Fruit fly (Drosophila melanogaster) whole organism, wandering third instar larva: ENCODE data around the gene CG42489.
A peak's percentile ranks its signal among the peaks of the same experiment; 100 is the strongest.

ENCODE experiments used
- Abd-B ChIP-seq: fragments of >200 bp; optimal IDR thresholded peaks from 2 replicates; lab custom pipeline; 2017; ENCODE audit warnings: missing biosample characterization, missing genetic modification characterization
- CG32264 ChIP-seq: fragments of 200-800 bp; sonication (Bioruptor generic); optimal IDR thresholded peaks from 2 replicates; lab custom pipeline; 2016; ENCODE audit warnings: missing biosample characterization, missing genetic modification characterization
- CG9705 ChIP-seq: fragments of 200-800 bp; sonication (Bioruptor generic); optimal IDR thresholded peaks from 2 replicates; lab custom pipeline; 2018; ENCODE audit warnings: missing biosample characterization, mild to moderate bottlenecking, missing genetic modification characterization
- CrebA ChIP-seq: fragments of 200-800 bp; sonication (Bioruptor generic); optimal IDR thresholded peaks from 2 replicates; lab custom pipeline; 2016; ENCODE audit warnings: missing biosample characterization, mild to moderate bottlenecking, missing genetic modification characterization, borderline replicate concordance
- Dfd ChIP-seq: fragments of >200 bp; optimal IDR thresholded peaks from 2 replicates; lab custom pipeline; 2017; ENCODE audit warnings: missing biosample characterization, missing genetic modification characterization
- Dif ChIP-seq: fragments of 200-275, 200-300 bp; sonication (Bioruptor generic); optimal IDR thresholded peaks from 2 replicates; lab custom pipeline; 2018; ENCODE audit warnings: missing biosample characterization, missing genetic modification characterization; ENCODE audit not compliant: partially characterized antibody
- GATAd ChIP-seq: sonication (Bioruptor generic); optimal IDR thresholded peaks from 2 replicates; lab custom pipeline; 2016; ENCODE audit warnings: missing biosample characterization, missing genetic modification characterization
- HLH106 ChIP-seq: fragments of 200-800 bp; optimal IDR thresholded peaks from 3 replicates; lab custom pipeline; 2019; ENCODE audit warnings: missing biosample characterization, mild to moderate bottlenecking, missing genetic modification characterization, moderate library complexity
- Hnf4 ChIP-seq: fragments of 200-800 bp; sonication (Bioruptor generic); optimal IDR thresholded peaks from 2 replicates; lab custom pipeline; 2016; ENCODE audit warnings: missing biosample characterization, mild to moderate bottlenecking, missing genetic modification characterization
- Hr78 ChIP-seq: fragments of >200 bp; optimal IDR thresholded peaks from 2 replicates; lab custom pipeline; 2017; ENCODE audit warnings: missing biosample characterization, missing genetic modification characterization
- Hr83 ChIP-seq: fragments of 200-300 bp; sonication (Bioruptor generic); optimal IDR thresholded peaks from 2 replicates; lab custom pipeline; 2016; ENCODE audit warnings: missing biosample characterization, mild to moderate bottlenecking, missing genetic modification characterization, moderate library complexity; ENCODE audit not compliant: poor library complexity, severe bottlenecking
- Jra ChIP-seq: sonication (Bioruptor generic); optimal IDR thresholded peaks from 2 replicates; lab custom pipeline; 2016; ENCODE audit warnings: missing biosample characterization, missing genetic modification characterization
- Mio ChIP-seq: sonication (Bioruptor generic); optimal IDR thresholded peaks from 2 replicates; lab custom pipeline; 2016; ENCODE audit warnings: missing biosample characterization, missing genetic modification characterization
- Myc ChIP-seq: fragments of >200 bp; optimal IDR thresholded peaks from 2 replicates; lab custom pipeline; 2017
- N ChIP-seq: fragments of >200 bp; optimal IDR thresholded peaks from 2 replicates; lab custom pipeline; 2018; ENCODE audit warnings: missing biosample characterization, missing external identifiers, missing genetic modification characterization
- OdsH ChIP-seq: fragments of 200-800 bp; sonication (Bioruptor generic); optimal IDR thresholded peaks from 2 replicates; lab custom pipeline; 2016; ENCODE audit warnings: missing biosample characterization, mild to moderate bottlenecking, missing genetic modification characterization
- Rel ChIP-seq, 2 experiments: fragments of 200-800 bp; sonication (Bioruptor generic) in 1 of 2; optimal IDR thresholded peaks; 2 replicates in 1 of 2; 3 replicates in 1 of 2; lab custom pipeline; 2016 to 2019; ENCODE audit warnings: mild to moderate bottlenecking in 2 of 2, missing biosample characterization in 2 of 2, missing genetic modification characterization in 2 of 2, moderate library complexity in 1 of 2
- Sp1 ChIP-seq: fragments of 200-800 bp; sonication (Bioruptor generic); optimal IDR thresholded peaks from 3 replicates; lab custom pipeline; 2019; ENCODE audit warnings: missing biosample characterization, mild to moderate bottlenecking, missing genetic modification characterization, moderate library complexity
- Vsx2 ChIP-seq: fragments of 200-300, 225-300 bp; sonication (Bioruptor generic); optimal IDR thresholded peaks from 2 replicates; lab custom pipeline; 2018; ENCODE audit warnings: missing biosample characterization, missing genetic modification characterization; ENCODE audit not compliant: partially characterized antibody
- br ChIP-seq: fragments of 200-800 bp; sonication (Bioruptor generic); optimal IDR thresholded peaks from 2 replicates; lab custom pipeline; 2016; ENCODE audit warnings: missing biosample characterization, missing genetic modification characterization
- brk ChIP-seq: fragments of 200-800 bp; sonication (Bioruptor generic); optimal IDR thresholded peaks from 2 replicates; lab custom pipeline; 2016; ENCODE audit warnings: missing biosample characterization, mild to moderate bottlenecking, missing genetic modification characterization
- dl ChIP-seq, 2 experiments: fragments of 175-275, 200-275 bp in 1 of 2; fragments of 200-275 bp in 1 of 2; sonication (Bioruptor generic); optimal IDR thresholded peaks; lab custom pipeline; 2018; ENCODE audit warnings: mild to moderate bottlenecking in 2 of 2, missing biosample characterization in 2 of 2, missing genetic modification characterization in 2 of 2, moderate library complexity in 2 of 2; ENCODE audit not compliant: partially characterized antibody in 2 of 2, insufficient read depth in 1 of 2
- dmrt93B ChIP-seq: fragments of 200-800 bp; sonication (Bioruptor generic); optimal IDR thresholded peaks from 2 replicates; lab custom pipeline; 2018; ENCODE audit warnings: missing biosample characterization, mild to moderate bottlenecking, missing genetic modification characterization
- dsf ChIP-seq: sonication (Bioruptor generic); optimal IDR thresholded peaks from 2 replicates; lab custom pipeline; 2016; ENCODE audit warnings: missing biosample characterization, missing genetic modification characterization, borderline replicate concordance
- ey ChIP-seq: fragments of 200-800 bp; sonication (Bioruptor generic); optimal IDR thresholded peaks from 2 replicates; lab custom pipeline; 2016; ENCODE audit warnings: missing biosample characterization, missing genetic modification characterization
- foxo ChIP-seq, 2 experiments: fragments of 200-800 bp; sonication (Bioruptor generic); optimal IDR thresholded peaks; 2 replicates in 1 of 2; 3 replicates in 1 of 2; lab custom pipeline; 2016 to 2017; ENCODE audit warnings: missing biosample characterization in 2 of 2, missing genetic modification characterization in 2 of 2
- fru ChIP-seq: fragments of 200-800 bp; sonication (Bioruptor generic); optimal IDR thresholded peaks from 3 replicates; lab custom pipeline; 2016; ENCODE audit warnings: missing biosample characterization, mild to moderate bottlenecking, missing genetic modification characterization
- h ChIP-seq: fragments of 200-800 bp; sonication (Bioruptor generic); optimal IDR thresholded peaks from 3 replicates; lab custom pipeline; 2016; ENCODE audit warnings: missing biosample characterization, mild to moderate bottlenecking, missing genetic modification characterization
- jim ChIP-seq: fragments of 175-275, 200-325 bp; sonication (Bioruptor generic); optimal IDR thresholded peaks from 2 replicates; lab custom pipeline; 2016; ENCODE audit warnings: missing biosample characterization, mild to moderate bottlenecking, missing genetic modification characterization
- lola ChIP-seq: fragments of >200 bp; optimal IDR thresholded peaks from 2 replicates; lab custom pipeline; 2017; ENCODE audit warnings: missing biosample characterization, missing genetic modification characterization
- pan ChIP-seq: fragments of >200 bp; optimal IDR thresholded peaks from 2 replicates; lab custom pipeline; 2017
- psq ChIP-seq: fragments of 200-800 bp; sonication (Bioruptor generic); optimal IDR thresholded peaks from 3 replicates; lab custom pipeline; 2017; ENCODE audit warnings: missing biosample characterization, mild to moderate bottlenecking, missing genetic modification characterization, moderate library complexity
- rgr ChIP-seq: fragments of 200-800 bp; sonication (Bioruptor generic); optimal IDR thresholded peaks from 3 replicates; lab custom pipeline; 2016; ENCODE audit warnings: missing biosample characterization, mild to moderate bottlenecking, missing genetic modification characterization
- sage ChIP-seq: fragments of 200-800 bp; sonication (Bioruptor generic); optimal IDR thresholded peaks from 2 replicates; lab custom pipeline; 2016; ENCODE audit warnings: missing biosample characterization, mild to moderate bottlenecking, missing genetic modification characterization
- sv ChIP-seq: fragments of 200-800 bp; sonication (Bioruptor generic); optimal IDR thresholded peaks from 3 replicates; lab custom pipeline; 2016; ENCODE audit warnings: missing biosample characterization, missing genetic modification characterization
- tai ChIP-seq: sonication (Bioruptor generic); optimal IDR thresholded peaks from 2 replicates; lab custom pipeline; 2016; ENCODE audit warnings: missing biosample characterization, missing genetic modification characterization
- usp ChIP-seq: fragments of >200 bp; optimal IDR thresholded peaks from 2 replicates; lab custom pipeline; 2017; ENCODE audit warnings: missing biosample characterization, missing genetic modification characterization
- woc ChIP-seq: sonication (Bioruptor generic); optimal IDR thresholded peaks from 2 replicates; lab custom pipeline; 2016; ENCODE audit warnings: missing biosample characterization, mild to moderate bottlenecking, missing genetic modification characterization

Gene CG42489

dm6 chr3R:8669900-8670528, 15.4 kb upstream of the CG42489 start:
- TF ChIP-seq ey (GFP tag; lab: Kevin White, UChicago) (peak; percentile 54), foxo (GFP tag; optimal IDR thresholded peaks at IDR 0.05; lab: Kevin White, UChicago) (peak; percentile 8 to 48), Rel (GFP tag; optimal IDR thresholded peaks at IDR 0.05; lab: Kevin White, UChicago) (peak; percentile 24), Rel (tag; optimal IDR thresholded peaks at IDR 0.05; lab: Kevin White, UChicago) (no peak), dl (GFP tag; optimal IDR thresholded peaks at IDR 0.05; lab: Kevin White, UChicago; ENCODE audit: insufficient read depth in 1 of 2, partially characterized antibody in 2 of 2) (no peak), dmrt93B (GFP tag; lab: Kevin White, UChicago) (no peak), fru (GFP tag; lab: Kevin White, UChicago) (no peak), rgr (GFP tag; lab: Kevin White, UChicago) (peak; percentile 28), CG9705 (GFP tag; lab: Kevin White, UChicago) (no peak), Hr83 (GFP tag; lab: Kevin White, UChicago) (no peak), GATAd (GFP tag; lab: Kevin White, UChicago) (no peak), pan (lab: Kevin White, UChicago) (no peak), lola (GFP tag; lab: Kevin White, UChicago) (no peak), CrebA (GFP tag; lab: Kevin White, UChicago) (no peak), CG32264 (GFP tag; lab: Kevin White, UChicago) (peak; percentile 31), Myc (lab: Kevin White, UChicago) (no peak), h (peak; percentile 67), sage (GFP tag; lab: Kevin White, UChicago) (no peak), Hr78 (GFP tag; lab: Kevin White, UChicago) (no peak), N (GFP tag; lab: Kevin White, UChicago) (no peak), Dfd (GFP tag; lab: Kevin White, UChicago) (no peak), usp (GFP tag; lab: Kevin White, UChicago) (no peak), psq (GFP tag; lab: Kevin White, UChicago) (no peak), Mio (GFP tag; lab: Kevin White, UChicago) (no peak), Sp1 (GFP tag; lab: Kevin White, UChicago) (no peak), Hnf4 (peak; percentile 29)

dm6 chr3R:8669029-8669707, 14.6 kb upstream of the CG42489 start:
- TF ChIP-seq br (peak; percentile 98), sage (GFP tag; lab: Kevin White, UChicago) (peak; percentile 95), Sp1 (GFP tag; lab: Kevin White, UChicago) (peak; percentile 97), tai (GFP tag; lab: Kevin White, UChicago) (no peak), fru (GFP tag; lab: Kevin White, UChicago) (peak; percentile 98), brk (GFP tag; lab: Kevin White, UChicago) (peak; percentile 96), OdsH (GFP tag; lab: Kevin White, UChicago) (peak; percentile 99), CG32264 (GFP tag; lab: Kevin White, UChicago) (peak; percentile 93), pan (lab: Kevin White, UChicago) (no peak), sv (GFP tag; lab: Kevin White, UChicago) (peak; percentile 96), ey (GFP tag; lab: Kevin White, UChicago) (peak; percentile 98), psq (GFP tag; lab: Kevin White, UChicago) (peak; percentile 94), Hnf4 (peak; percentile 97), rgr (GFP tag; lab: Kevin White, UChicago) (peak; percentile 98), Myc (lab: Kevin White, UChicago) (peak; percentile 17), Dfd (GFP tag; lab: Kevin White, UChicago) (no peak), woc (GFP tag; lab: Kevin White, UChicago) (peak; percentile 98), Mio (GFP tag; lab: Kevin White, UChicago) (peak; percentile 90), Abd-B (GFP tag; lab: Kevin White, UChicago) (no peak), jim (GFP tag; lab: Kevin White, UChicago) (no peak), dl (GFP tag; optimal IDR thresholded peaks at IDR 0.05; lab: Kevin White, UChicago; ENCODE audit: insufficient read depth in 1 of 2, partially characterized antibody in 2 of 2) (peak in 1 of 2 experiments; percentile 16), GATAd (GFP tag; lab: Kevin White, UChicago) (no peak), Jra (GFP tag; lab: Kevin White, UChicago) (peak; percentile 95), h (peak; percentile 99), Hr83 (GFP tag; lab: Kevin White, UChicago) (peak; percentile 10), Vsx2 (GFP tag; lab: Kevin White, UChicago) (no peak), Dif (GFP tag; lab: Kevin White, UChicago) (peak; percentile 80), CrebA (GFP tag; lab: Kevin White, UChicago) (peak; percentile 96), Hr78 (GFP tag; lab: Kevin White, UChicago) (no peak), HLH106 (tag; lab: Kevin White, UChicago) (peak; percentile 96), Rel (GFP tag; optimal IDR thresholded peaks at IDR 0.05; lab: Kevin White, UChicago) (peak; percentile 88), Rel (tag; optimal IDR thresholded peaks at IDR 0.05; lab: Kevin White, UChicago) (peak; percentile 86), lola (GFP tag; lab: Kevin White, UChicago) (no peak), usp (GFP tag; lab: Kevin White, UChicago) (no peak), foxo (GFP tag; optimal IDR thresholded peaks at IDR 0.05; lab: Kevin White, UChicago) (peak; percentile 92 to 99), CG9705 (GFP tag; lab: Kevin White, UChicago) (peak; percentile 92), N (GFP tag; lab: Kevin White, UChicago) (no peak), dmrt93B (GFP tag; lab: Kevin White, UChicago) (peak; percentile 89), dsf (peak; percentile 85)
